Fruit fly (Drosophila melanogaster) whole organism: ENCODE data around the gene Msh6.

Experiments
- EcR ChIP-seq, 2 experiments: fragments of >200 bp; optimal IDR thresholded peaks; 2 replicates each; lab custom pipeline; 2017; ENCODE audit warnings: missing biosample characterization in 2 of 2, missing genetic modification characterization in 2 of 2, missing genetic modification reagents in 2 of 2
- pan ChIP-seq: fragments of >200 bp; optimal IDR thresholded peaks from 2 replicates; lab custom pipeline; 2017

DNA sequence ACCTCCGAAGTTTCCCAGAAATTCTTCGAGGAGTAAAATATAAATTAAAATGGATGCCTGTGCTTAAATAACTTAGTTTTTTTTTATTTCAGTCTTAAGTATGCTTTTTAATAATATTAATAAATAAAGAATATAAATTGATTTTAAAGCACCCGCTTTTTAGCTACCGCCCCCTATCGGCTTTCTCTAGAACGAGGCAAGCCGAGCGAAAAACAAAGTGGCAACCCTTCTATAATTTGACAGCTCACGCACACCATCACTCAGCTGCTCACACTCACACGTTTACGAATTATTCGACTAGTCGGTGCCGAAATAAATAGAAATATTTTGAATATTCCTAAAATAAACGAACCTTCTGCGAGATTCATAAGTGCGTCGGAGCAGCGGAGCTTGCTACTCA is 3.2 kb upstream of the Msh6 start, which contains the start of gene CG6878:
- TF ChIP-seq EcR (GFP tag; optimal IDR thresholded peaks at IDR 0.05; lab: Kevin White, UChicago) = no peak
- TF ChIP-seq pan (lab: Kevin White, UChicago) = no peak
